Worm (Caenorhabditis elegans) whole organism, mixed stage, embryonic: ENCODE data around the gene M02A10.1.

Source experiments
- M03D4.4 ChIP-seq: sonication (generic microtip); optimal IDR thresholded peaks from 2 replicates; lab custom pipeline; 2017; ENCODE audit warnings: mild to moderate bottlenecking, missing genetic modification characterization, missing compliant biosample characterization
- bed-3 ChIP-seq: fragments of 200-800 bp; sonication (Bioruptor generic); optimal IDR thresholded peaks from 3 replicates; lab custom pipeline; 2018; ENCODE audit warnings: mild to moderate bottlenecking, missing genetic modification characterization, moderate library complexity, missing compliant biosample characterization
- ces-1 ChIP-seq: fragments of 150-350 bp; optimal IDR thresholded peaks from 2 replicates; lab custom pipeline; 2014; ENCODE audit warnings: missing biosample characterization, missing genetic modification reagents, missing genetic modification characterization
- elt-1 ChIP-seq: sonication (generic microtip); optimal IDR thresholded peaks from 2 replicates; lab custom pipeline; 2017; ENCODE audit warnings: missing genetic modification characterization, mild to moderate bottlenecking, missing compliant biosample characterization, antibody characterized with exemption, moderate library complexity, borderline replicate concordance; ENCODE audit not compliant: insufficient read depth
- elt-3 ChIP-seq: fragments of 150-350 bp; optimal IDR thresholded peaks from 2 replicates; lab custom pipeline; 2014; ENCODE audit warnings: missing biosample characterization, missing genetic modification characterization
- lin-13 ChIP-seq: fragments of 150-350 bp; optimal IDR thresholded peaks from 2 replicates; lab custom pipeline; 2014; ENCODE audit warnings: missing biosample characterization, missing genetic modification characterization
- mab-5 ChIP-seq: fragments of 150-350 bp; optimal IDR thresholded peaks from 2 replicates; lab custom pipeline; 2014; ENCODE audit warnings: missing biosample characterization, missing genetic modification characterization
- nhr-28 ChIP-seq: fragments of 150-350 bp; optimal IDR thresholded peaks from 2 replicates; lab custom pipeline; 2014; ENCODE audit warnings: missing biosample characterization, missing genetic modification characterization
- pha-4 ChIP-seq: fragments of 150-350 bp; optimal IDR thresholded peaks from 2 replicates; lab custom pipeline; 2018; ENCODE audit warnings: missing biosample characterization, missing genetic modification reagents, missing genetic modification characterization
- snpc-4 ChIP-seq: fragments of 150-350 bp; optimal IDR thresholded peaks from 2 replicates; lab custom pipeline; 2014; ENCODE audit warnings: missing biosample characterization, missing genetic modification characterization
- unc-39 ChIP-seq: fragments of 150-350 bp; optimal IDR thresholded peaks from 2 replicates; lab custom pipeline; 2014; ENCODE audit warnings: missing biosample characterization, missing genetic modification characterization
- unc-62 ChIP-seq: fragments of 150-350 bp; optimal IDR thresholded peaks from 2 replicates; lab custom pipeline; 2014; ENCODE audit warnings: missing biosample characterization, missing genetic modification reagents, missing genetic modification characterization
- ztf-11 ChIP-seq: fragments of 150-350 bp; optimal IDR thresholded peaks from 2 replicates; lab custom pipeline; 2014; ENCODE audit warnings: missing biosample characterization, missing genetic modification characterization

DNA sequence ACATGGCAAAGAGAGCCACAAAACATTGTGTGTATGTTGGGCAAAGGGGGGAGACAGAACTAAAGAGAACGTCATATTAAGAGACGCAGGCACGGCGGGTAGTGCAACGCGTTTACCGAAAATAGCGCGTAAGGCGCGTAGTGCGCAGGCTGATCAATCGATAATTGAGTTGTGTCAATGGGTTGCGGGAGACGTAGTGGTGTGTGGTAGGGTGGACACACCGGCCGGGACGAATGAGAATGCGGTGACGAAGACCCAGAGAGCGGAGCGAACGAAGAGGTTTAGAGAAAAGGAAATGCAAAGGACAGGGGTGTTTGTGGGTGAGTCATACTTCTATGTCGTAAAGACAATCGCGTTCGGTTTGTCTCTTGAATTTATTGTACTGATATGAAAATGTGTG, 21.1 kb downstream of the M02A10.1 start:
- no peak for TF ChIP-seq ztf-11 (tag; lab: Kevin White, UChicago)
- no peak for TF ChIP-seq elt-1 (tag; lab: Kevin White, UChicago)
- peak; percentile 21 for TF ChIP-seq mab-5 (tag; lab: Kevin White, UChicago)
- peak; percentile 77 for TF ChIP-seq unc-62
- TF ChIP-seq bed-3 (GFP tag; lab: Kevin White, UChicago): no peak
- TF ChIP-seq snpc-4: no peak
- TF ChIP-seq ces-1 (GFP tag; lab: Kevin White, UChicago): peak; percentile 99
- TF ChIP-seq M03D4.4: no peak
- no peak for TF ChIP-seq elt-3 (tag; lab: Kevin White, UChicago)
- peak; percentile 91 for TF ChIP-seq pha-4 (tag; lab: Kevin White, UChicago)
- TF ChIP-seq lin-13: peak; percentile 75
- TF ChIP-seq unc-39 (tag; lab: Kevin White, UChicago): no peak
- no peak for TF ChIP-seq nhr-28 (tag; lab: Kevin White, UChicago)
